Worm (Caenorhabditis elegans) whole organism, mixed stage, embryonic: ENCODE measurements around the gene cpt-5.

Experiments
- M03D4.4 ChIP-seq: sonication (generic microtip); optimal IDR thresholded peaks from 2 replicates; lab custom pipeline; 2017; ENCODE audit warnings: mild to moderate bottlenecking, missing genetic modification characterization, missing compliant biosample characterization
- bed-3 ChIP-seq: fragments of 200-800 bp; sonication (Bioruptor generic); optimal IDR thresholded peaks from 3 replicates; lab custom pipeline; 2018; ENCODE audit warnings: mild to moderate bottlenecking, missing genetic modification characterization, moderate library complexity, missing compliant biosample characterization
- blmp-1 ChIP-seq: fragments of 150-350 bp; optimal IDR thresholded peaks from 2 replicates; lab custom pipeline; 2014; ENCODE audit warnings: missing biosample characterization, missing genetic modification characterization
- ceh-39 ChIP-seq: fragments of 150-350 bp; optimal IDR thresholded peaks from 2 replicates; lab custom pipeline; 2014; ENCODE audit warnings: missing biosample characterization, missing genetic modification characterization
- ceh-43 ChIP-seq: fragments of 200-800 bp; sonication (Bioruptor generic); optimal IDR thresholded peaks from 2 replicates; lab custom pipeline; 2018; ENCODE audit warnings: mild to moderate bottlenecking, missing genetic modification characterization, moderate library complexity, missing compliant biosample characterization
- ceh-83 ChIP-seq: fragments of 200-800 bp; sonication (Bioruptor generic); optimal IDR thresholded peaks from 2 replicates; lab custom pipeline; 2018; ENCODE audit warnings: mild to moderate bottlenecking, missing genetic modification characterization, missing compliant biosample characterization
- ces-1 ChIP-seq: fragments of 150-350 bp; optimal IDR thresholded peaks from 2 replicates; lab custom pipeline; 2014; ENCODE audit warnings: missing biosample characterization, missing genetic modification reagents, missing genetic modification characterization
- drap-1 ChIP-seq: fragments of 200-800 bp; sonication (Bioruptor generic); optimal IDR thresholded peaks from 3 replicates; lab custom pipeline; 2018; ENCODE audit warnings: mild to moderate bottlenecking, missing genetic modification characterization, missing compliant biosample characterization
- elt-3 ChIP-seq: fragments of 150-350 bp; optimal IDR thresholded peaks from 2 replicates; lab custom pipeline; 2014; ENCODE audit warnings: missing biosample characterization, missing genetic modification characterization
- flh-1 ChIP-seq: fragments of 200-800 bp; sonication (Bioruptor generic); optimal IDR thresholded peaks from 2 replicates; lab custom pipeline; 2018; ENCODE audit warnings: mild to moderate bottlenecking, missing genetic modification characterization, moderate library complexity, missing compliant biosample characterization
- ham-2 ChIP-seq: fragments of 200-800 bp; sonication (Bioruptor generic); optimal IDR thresholded peaks from 2 replicates; lab custom pipeline; 2018; ENCODE audit warnings: mild to moderate bottlenecking, missing genetic modification characterization, missing compliant biosample characterization
- hlh-1 ChIP-seq: fragments of 150-350 bp; optimal IDR thresholded peaks from 2 replicates; lab custom pipeline; 2014; ENCODE audit warnings: missing biosample characterization, missing genetic modification reagents, missing genetic modification characterization
- lin-13 ChIP-seq: fragments of 150-350 bp; optimal IDR thresholded peaks from 2 replicates; lab custom pipeline; 2014; ENCODE audit warnings: missing biosample characterization, missing genetic modification characterization
- lin-32 ChIP-seq: fragments of 200-800 bp; sonication (Bioruptor generic); optimal IDR thresholded peaks from 2 replicates; lab custom pipeline; 2018; ENCODE audit warnings: mild to moderate bottlenecking, missing genetic modification characterization, missing compliant biosample characterization
- lsy-2 ChIP-seq: fragments of 150-350 bp; optimal IDR thresholded peaks from 2 replicates; lab custom pipeline; 2014; ENCODE audit warnings: missing biosample characterization, missing genetic modification characterization
- mab-5 ChIP-seq: fragments of 150-350 bp; optimal IDR thresholded peaks from 2 replicates; lab custom pipeline; 2014; ENCODE audit warnings: missing biosample characterization, missing genetic modification characterization
- mep-1 ChIP-seq: fragments of 150-350 bp; optimal IDR thresholded peaks from 2 replicates; lab custom pipeline; 2017; ENCODE audit warnings: missing biosample characterization, missing genetic modification reagents, missing genetic modification characterization, inconsistent platforms
- mls-2 ChIP-seq: sonication (generic microtip); optimal IDR thresholded peaks from 2 replicates; lab custom pipeline; 2016; ENCODE audit warnings: mild to moderate bottlenecking, missing genetic modification characterization, moderate library complexity, missing compliant biosample characterization
- nhr-12 ChIP-seq: fragments of 150-350 bp; optimal IDR thresholded peaks from 2 replicates; lab custom pipeline; 2014; ENCODE audit warnings: missing biosample characterization, missing genetic modification characterization
- nhr-2 ChIP-seq: fragments of 150-350 bp; optimal IDR thresholded peaks from 2 replicates; lab custom pipeline; 2014; ENCODE audit warnings: missing biosample characterization, missing genetic modification characterization
- nhr-237 ChIP-seq: fragments of 150-350 bp; optimal IDR thresholded peaks from 2 replicates; lab custom pipeline; 2014; ENCODE audit warnings: missing biosample characterization, missing genetic modification characterization
- nhr-28 ChIP-seq: fragments of 150-350 bp; optimal IDR thresholded peaks from 2 replicates; lab custom pipeline; 2014; ENCODE audit warnings: missing biosample characterization, missing genetic modification characterization
- nhr-76 ChIP-seq: sonication (generic microtip); optimal IDR thresholded peaks from 2 replicates; lab custom pipeline; 2017; ENCODE audit warnings: missing biosample characterization, missing genetic modification characterization
- pha-4 ChIP-seq: fragments of 150-350 bp; optimal IDR thresholded peaks from 2 replicates; lab custom pipeline; 2018; ENCODE audit warnings: missing biosample characterization, missing genetic modification reagents, missing genetic modification characterization
- sem-2 ChIP-seq: fragments of 200-800 bp; sonication (Bioruptor generic); optimal IDR thresholded peaks from 2 replicates; lab custom pipeline; 2018; ENCODE audit warnings: mild to moderate bottlenecking, missing genetic modification characterization, missing compliant biosample characterization
- snpc-4 ChIP-seq: fragments of 150-350 bp; optimal IDR thresholded peaks from 2 replicates; lab custom pipeline; 2014; ENCODE audit warnings: missing biosample characterization, missing genetic modification characterization
- sptf-1 ChIP-seq: sonication (generic microtip); optimal IDR thresholded peaks from 2 replicates; lab custom pipeline; 2017; ENCODE audit warnings: mild to moderate bottlenecking, missing genetic modification characterization, moderate library complexity, missing compliant biosample characterization
- unc-120 ChIP-seq: sonication (generic microtip); optimal IDR thresholded peaks from 2 replicates; lab custom pipeline; 2017; ENCODE audit warnings: missing genetic modification characterization, missing compliant biosample characterization; ENCODE audit not compliant: poor library complexity, severe bottlenecking
- unc-39 ChIP-seq: fragments of 150-350 bp; optimal IDR thresholded peaks from 2 replicates; lab custom pipeline; 2014; ENCODE audit warnings: missing biosample characterization, missing genetic modification characterization
- unc-62 ChIP-seq: fragments of 150-350 bp; optimal IDR thresholded peaks from 2 replicates; lab custom pipeline; 2014; ENCODE audit warnings: missing biosample characterization, missing genetic modification reagents, missing genetic modification characterization
- zip-8 ChIP-seq: fragments of 150-350 bp; optimal IDR thresholded peaks from 2 replicates; lab custom pipeline; 2014; ENCODE audit warnings: missing biosample characterization, missing genetic modification characterization
- ztf-11 ChIP-seq: fragments of 150-350 bp; optimal IDR thresholded peaks from 2 replicates; lab custom pipeline; 2014; ENCODE audit warnings: missing biosample characterization, missing genetic modification characterization

The cpt-5 gene

ce11 chrV:13848379-13848778 lies 24.6 kb upstream of the cpt-5 start, which contains the start of gene srx-133:
srx-133 (plus strand) TSS chrV:13848679.
- TF ChIP-seq ceh-83 (GFP tag; lab: Kevin White, UChicago) (no peak), lsy-2 (tag; lab: Kevin White, UChicago) (no peak), ces-1 (no peak), nhr-28 (tag; lab: Kevin White, UChicago) (no peak), hlh-1 (tag; lab: Kevin White, UChicago) (no peak), zip-8 (tag; lab: Kevin White, UChicago) (no peak), mls-2 (tag; lab: Kevin White, UChicago) (no peak)

- no peak for TF ChIP-seq ces-1
- no peak for TF ChIP-seq nhr-237 (tag; lab: Kevin White, UChicago)
- no peak for TF ChIP-seq ham-2
- TF ChIP-seq lin-32 (GFP tag; lab: Kevin White, UChicago): no peak
- TF ChIP-seq drap-1 (GFP tag; lab: Kevin White, UChicago): no peak
- TF ChIP-seq ceh-39: no peak
- no peak for TF ChIP-seq mab-5 (tag; lab: Kevin White, UChicago)
Observed at ce11 chrV:13850170-13850569, 22.8 kb upstream of the cpt-5 start, which contains the start of gene hpx-2. hpx-2 (plus strand) TSS chrV:13850470.

- no peak for TF ChIP-seq ceh-43 (GFP tag; lab: Kevin White, UChicago)
- TF ChIP-seq ztf-11: no peak
- no peak for TF ChIP-seq ceh-83 (GFP tag; lab: Kevin White, UChicago)
- no peak for TF ChIP-seq lin-32 (GFP tag; lab: Kevin White, UChicago)
- TF ChIP-seq lin-13 (tag; lab: Kevin White, UChicago): no peak
- TF ChIP-seq nhr-28 (tag; lab: Kevin White, UChicago): no peak
- TF ChIP-seq sptf-1: no peak
- no peak for TF ChIP-seq ces-1
- no peak for TF ChIP-seq M03D4.4 (tag; lab: Kevin White, UChicago)
- no peak for TF ChIP-seq flh-1 (GFP tag; lab: Kevin White, UChicago)
- no peak for TF ChIP-seq nhr-2 (tag; lab: Kevin White, UChicago)
- no peak for TF ChIP-seq bed-3 (GFP tag; lab: Kevin White, UChicago)
Observed at ce11 chrV:13854306-13854705, 18.7 kb upstream of the cpt-5 start, which contains the start of gene ttr-21. ttr-21 (minus strand) TSS chrV:13854405.

ce11 chrV:13856376-13856775 lies 16.6 kb upstream of the cpt-5 start, which contains the start of gene srx-134:
srx-134 (minus strand) TSS chrV:13856476.
- TF ChIP-seq flh-1 (GFP tag; lab: Kevin White, UChicago): no peak
- TF ChIP-seq elt-3 (tag; lab: Kevin White, UChicago): no peak
- no peak for TF ChIP-seq M03D4.4 (tag; lab: Kevin White, UChicago)
- TF ChIP-seq, all 35 proteins: peak for 0

ce11 chrV:13857132-13857531 lies 15.9 kb upstream of the cpt-5 start, which contains the start of gene srx-136:
srx-136 (plus strand) TSS chrV:13857432.
- TF ChIP-seq mls-2 (tag; lab: Kevin White, UChicago) (no peak), M03D4.4 (tag; lab: Kevin White, UChicago) (no peak), sem-2 (GFP tag; lab: Kevin White, UChicago) (no peak), flh-1 (GFP tag; lab: Kevin White, UChicago) (no peak), unc-120 (tag; lab: Kevin White, UChicago) (no peak), mep-1 (tag; lab: Kevin White, UChicago) (no peak), ces-1 (no peak), ham-2 (no peak), bed-3 (GFP tag; lab: Kevin White, UChicago) (no peak), nhr-2 (tag; lab: Kevin White, UChicago) (no peak), elt-3 (tag; lab: Kevin White, UChicago) (no peak), sptf-1 (no peak), unc-62 (GFP tag; lab: Kevin White, UChicago) (no peak), zip-8 (tag; lab: Kevin White, UChicago) (no peak), blmp-1 (tag; lab: Kevin White, UChicago) (no peak), hlh-1 (tag; lab: Kevin White, UChicago) (no peak), nhr-12 (tag; lab: Kevin White, UChicago) (no peak), nhr-237 (tag; lab: Kevin White, UChicago) (no peak), ceh-43 (GFP tag; lab: Kevin White, UChicago) (no peak), nhr-76 (no peak)

ce11 chrV:13858906-13859305 lies 14.1 kb upstream of the cpt-5 start, which contains the start of gene srx-135:
srx-135 (plus strand) TSS chrV:13859206.
- no peak for TF ChIP-seq bed-3 (GFP tag; lab: Kevin White, UChicago)
- no peak for TF ChIP-seq nhr-76
- no peak for TF ChIP-seq unc-39
- no peak for TF ChIP-seq lin-13 (tag; lab: Kevin White, UChicago)
- TF ChIP-seq flh-1 (GFP tag; lab: Kevin White, UChicago): no peak
- TF ChIP-seq mab-5 (tag; lab: Kevin White, UChicago): no peak
- TF ChIP-seq nhr-237 (tag; lab: Kevin White, UChicago): no peak
- no peak for TF ChIP-seq snpc-4 (tag; lab: Kevin White, UChicago)
- TF ChIP-seq nhr-28 (tag; lab: Kevin White, UChicago): no peak
- no peak for TF ChIP-seq nhr-2 (tag; lab: Kevin White, UChicago)
- TF ChIP-seq pha-4 (tag; lab: Kevin White, UChicago): no peak
- no peak for TF ChIP-seq nhr-12 (tag; lab: Kevin White, UChicago)
- TF ChIP-seq unc-120 (tag; lab: Kevin White, UChicago): no peak
- TF ChIP-seq ceh-83 (GFP tag; lab: Kevin White, UChicago): no peak
- no peak for TF ChIP-seq ces-1
- TF ChIP-seq ztf-11: no peak
- TF ChIP-seq, all 35 proteins: peak for 0
